Fruit fly (Drosophila melanogaster) whole organism, embryonic: Measurements from ENCODE around the gene CG17801.
A peak's percentile ranks its signal among the peaks of the same experiment; 100 is the strongest.

Experiments used
- B-H1 ChIP-seq: fragments of 200-800 bp; sonication (Bioruptor generic); IDR thresholded peaks from 3 replicates; pipeline ENCODE4 v1.3.6; 2022; ENCODE audit warnings: missing biosample characterization, missing genetic modification characterization
- CG10267 ChIP-seq: fragments of 200-800 bp; sonication (Bioruptor generic); optimal IDR thresholded peaks from 2 replicates; lab custom pipeline; 2018; ENCODE audit warnings: missing biosample characterization, mild to moderate bottlenecking, missing genetic modification characterization, moderate library complexity
- CG11093 ChIP-seq: fragments of 200-800 bp; sonication (Bioruptor generic); IDR thresholded peaks from 3 replicates; pipeline ENCODE4 v1.3.6; 2022; ENCODE audit warnings: missing biosample characterization, missing genetic modification characterization
- CG15073 ChIP-seq: fragments of 200-800 bp; sonication (Bioruptor generic); optimal IDR thresholded peaks from 2 replicates; lab custom pipeline; 2016; ENCODE audit warnings: missing biosample characterization, missing genetic modification characterization
- CG16813 ChIP-seq: fragments of 200-800 bp; sonication (Bioruptor generic); IDR thresholded peaks from 3 replicates; pipeline ENCODE4 v1.3.6; 2022; ENCODE audit warnings: missing biosample characterization, missing genetic modification characterization; ENCODE audit not compliant: partially characterized antibody
- CG16863 ChIP-seq: fragments of 200-800 bp; sonication (Bioruptor generic); optimal IDR thresholded peaks from 3 replicates; lab custom pipeline; 2016; ENCODE audit warnings: missing biosample characterization, missing genetic modification characterization
- CG17385 ChIP-seq: fragments of 200-800 bp; sonication (Bioruptor generic); optimal IDR thresholded peaks from 3 replicates; lab custom pipeline; 2018; ENCODE audit warnings: missing biosample characterization, mild to moderate bottlenecking, missing genetic modification characterization
- CG17612 ChIP-seq: fragments of 200-800 bp; sonication (Bioruptor generic); IDR thresholded peaks from 2 replicates; pipeline ENCODE4 v1.3.6; 2022; ENCODE audit warnings: missing biosample characterization, missing genetic modification characterization
- CG2202 ChIP-seq: fragments of 200-800 bp; sonication (Bioruptor generic); optimal IDR thresholded peaks from 2 replicates; lab custom pipeline; 2018; ENCODE audit warnings: missing biosample characterization, mild to moderate bottlenecking, missing genetic modification characterization
- CG31441 ChIP-seq: fragments of 200-800 bp; sonication (Bioruptor generic); IDR thresholded peaks from 2 replicates; pipeline ENCODE4 v1.3.6; 2022; ENCODE audit warnings: missing biosample characterization, missing genetic modification characterization
- CG32767 ChIP-seq: fragments of 200-800 bp; sonication (Bioruptor generic); IDR thresholded peaks from 2 replicates; pipeline ENCODE4 v1.3.6; 2022; ENCODE audit warnings: missing biosample characterization, missing genetic modification characterization
- CG32772 ChIP-seq: fragments of 200-800 bp; sonication (Bioruptor generic); IDR thresholded peaks from 2 replicates; pipeline ENCODE4 v1.3.6; 2022; ENCODE audit warnings: missing biosample characterization, missing genetic modification characterization
- CG34376 ChIP-seq: fragments of 200-800 bp; sonication (Bioruptor generic); optimal IDR thresholded peaks from 2 replicates; lab custom pipeline; 2018; ENCODE audit warnings: missing biosample characterization, mild to moderate bottlenecking, missing genetic modification characterization
- CG4360 ChIP-seq: fragments of 200-800 bp; sonication (Bioruptor generic); IDR thresholded peaks from 2 replicates; pipeline ENCODE4 v1.3.6; 2022; ENCODE audit warnings: missing biosample characterization, missing genetic modification characterization
- CG4707 ChIP-seq: fragments of 200-800 bp; sonication (Bioruptor generic); optimal IDR thresholded peaks from 2 replicates; lab custom pipeline; 2018; ENCODE audit warnings: missing biosample characterization, mild to moderate bottlenecking, missing genetic modification characterization, moderate library complexity
- CG6175 ChIP-seq: fragments of 200-800 bp; sonication (Bioruptor generic); IDR thresholded peaks from 3 replicates; pipeline ENCODE4 v1.3.6; 2022; ENCODE audit warnings: missing biosample characterization, missing genetic modification characterization
- CG6654 ChIP-seq: fragments of 200-800 bp; sonication (Bioruptor generic); optimal IDR thresholded peaks from 2 replicates; lab custom pipeline; 2017; ENCODE audit warnings: missing biosample characterization, mild to moderate bottlenecking, missing genetic modification characterization
- CG6765 ChIP-seq: fragments of 200-800 bp; sonication (Bioruptor generic); optimal IDR thresholded peaks from 3 replicates; lab custom pipeline; 2017; ENCODE audit warnings: missing biosample characterization, mild to moderate bottlenecking, missing genetic modification characterization
- CG6791 ChIP-seq: fragments of 200-800 bp; sonication (Bioruptor generic); IDR thresholded peaks from 3 replicates; pipeline ENCODE4 v1.3.6; 2022; ENCODE audit warnings: missing biosample characterization, missing genetic modification characterization; ENCODE audit not compliant: partially characterized antibody
- CG9215 ChIP-seq: fragments of 200-800 bp; sonication (Bioruptor generic); IDR thresholded peaks from 2 replicates; pipeline ENCODE4 v1.3.6; 2022; ENCODE audit warnings: missing biosample characterization, missing genetic modification characterization
- CG9609 ChIP-seq: fragments of 200-800 bp; sonication (Bioruptor generic); optimal IDR thresholded peaks from 3 replicates; lab custom pipeline; 2016; ENCODE audit warnings: missing biosample characterization, missing genetic modification characterization
- Dref ChIP-seq: fragments of 200-800 bp; sonication (Bioruptor generic); IDR thresholded peaks from 2 replicates; pipeline ENCODE4 v1.3.6; 2022; ENCODE audit warnings: missing biosample characterization, missing genetic modification characterization
- E2f1 ChIP-seq: fragments of 200-800 bp; sonication (Bioruptor generic); IDR thresholded peaks from 2 replicates; pipeline ENCODE4 v1.3.6; 2022; ENCODE audit warnings: missing biosample characterization, missing genetic modification characterization
- Gug ChIP-seq: fragments of 200-800 bp; sonication (Bioruptor generic); IDR thresholded peaks from 4 replicates; pipeline ENCODE4 v1.3.6; 2022; ENCODE audit warnings: missing biosample characterization, missing genetic modification characterization
- HLH3B ChIP-seq: fragments of 200-800 bp; sonication (Bioruptor generic); IDR thresholded peaks from 2 replicates; pipeline ENCODE4 v1.3.6; 2022; ENCODE audit warnings: missing biosample characterization, missing genetic modification characterization
- Oaz ChIP-seq: fragments of 200-800 bp; sonication (Bioruptor generic); IDR thresholded peaks from 2 replicates; pipeline ENCODE4 v1.3.6; 2022; ENCODE audit warnings: missing biosample characterization, missing genetic modification characterization
- PHDP ChIP-seq: fragments of 200-800 bp; sonication (Bioruptor generic); optimal IDR thresholded peaks from 3 replicates; lab custom pipeline; 2018; ENCODE audit warnings: missing biosample characterization, mild to moderate bottlenecking, missing genetic modification characterization, moderate library complexity
- Poxn ChIP-seq: fragments of 200-800 bp; sonication (Bioruptor generic); IDR thresholded peaks from 2 replicates; pipeline ENCODE4 v1.3.6; 2022; ENCODE audit warnings: missing biosample characterization, missing genetic modification characterization
- Stat92E ChIP-seq, 3 experiments: fragments of >200 bp in 2 of 3; fragments of 200-800 bp in 1 of 3; sonication (Bioruptor generic) in 1 of 3; optimal IDR thresholded peaks; 2 replicates each; lab custom pipeline; 2017 to 2019; ENCODE audit warnings: missing biosample characterization in 3 of 3, missing genetic modification characterization in 3 of 3, mild to moderate bottlenecking in 1 of 3, moderate library complexity in 1 of 3
- Vsx1 ChIP-seq: fragments of 200-800 bp; sonication (Bioruptor generic); optimal IDR thresholded peaks from 2 replicates; lab custom pipeline; 2017; ENCODE audit warnings: missing biosample characterization, mild to moderate bottlenecking, missing genetic modification characterization, missing genetic modification reagents
- ac ChIP-seq: fragments of 200-800 bp; sonication (Bioruptor generic); optimal IDR thresholded peaks from 3 replicates; lab custom pipeline; 2017; ENCODE audit warnings: missing biosample characterization, mild to moderate bottlenecking, missing genetic modification characterization
- ash1 ChIP-seq: fragments of 200-800 bp; sonication (Bioruptor generic); optimal IDR thresholded peaks from 2 replicates; lab custom pipeline; 2018; ENCODE audit warnings: missing biosample characterization, mild to moderate bottlenecking, missing genetic modification characterization
- cas ChIP-seq: fragments of 200-800 bp; sonication (Bioruptor generic); IDR thresholded peaks from 2 replicates; pipeline ENCODE4 v1.3.6; 2022; ENCODE audit warnings: missing biosample characterization, missing genetic modification characterization
- crol ChIP-seq: fragments of 200-800 bp; sonication (Bioruptor generic); IDR thresholded peaks from 2 replicates; pipeline ENCODE4 v1.3.6; 2022; ENCODE audit warnings: missing biosample characterization, missing genetic modification characterization
- danr ChIP-seq: fragments of 200-800 bp; sonication (Bioruptor generic); IDR thresholded peaks from 2 replicates; pipeline ENCODE4 v1.3.6; 2022; ENCODE audit warnings: missing biosample characterization, missing genetic modification characterization
- dm ChIP-seq: fragments of 200-800 bp; sonication (Bioruptor generic); optimal IDR thresholded peaks from 3 replicates; lab custom pipeline; 2016; ENCODE audit warnings: missing biosample characterization, missing genetic modification characterization
- fd96Cb ChIP-seq: fragments of 200-800 bp; sonication (Bioruptor generic); optimal IDR thresholded peaks from 2 replicates; lab custom pipeline; 2018; ENCODE audit warnings: missing biosample characterization, mild to moderate bottlenecking, missing genetic modification characterization, moderate library complexity
- fru ChIP-seq: fragments of >200 bp; optimal IDR thresholded peaks from 2 replicates; lab custom pipeline; 2017
- insv ChIP-seq, 2 experiments: fragments of 200-800 bp; sonication (Bioruptor generic); optimal IDR thresholded peaks; 3 replicates each; lab custom pipeline; 2016 to 2018; ENCODE audit warnings: missing biosample characterization in 2 of 2, missing genetic modification characterization in 2 of 2
- kah ChIP-seq: fragments of 200-800 bp; sonication (Bioruptor generic); optimal IDR thresholded peaks from 2 replicates; lab custom pipeline; 2018; ENCODE audit warnings: missing biosample characterization, mild to moderate bottlenecking, missing genetic modification characterization
- lab ChIP-seq: fragments of 200-800 bp; sonication (Bioruptor generic); optimal IDR thresholded peaks from 3 replicates; lab custom pipeline; 2017; ENCODE audit warnings: missing biosample characterization, missing genetic modification characterization, mild to moderate bottlenecking, moderate library complexity, missing genetic modification reagents
- lilli ChIP-seq: fragments of 200-800 bp; sonication (Bioruptor generic); optimal IDR thresholded peaks from 3 replicates; lab custom pipeline; 2016; ENCODE audit warnings: missing biosample characterization, missing genetic modification characterization
- mam ChIP-seq: fragments of 200-800 bp; sonication (Bioruptor generic); optimal IDR thresholded peaks from 3 replicates; lab custom pipeline; 2016; ENCODE audit warnings: missing biosample characterization, missing genetic modification characterization
- odd ChIP-seq: fragments of 200-800 bp; sonication (Bioruptor generic); optimal IDR thresholded peaks from 2 replicates; lab custom pipeline; 2017; ENCODE audit warnings: missing biosample characterization, mild to moderate bottlenecking, missing genetic modification characterization
- pb ChIP-seq: fragments of 200-800 bp; sonication (Bioruptor generic); optimal IDR thresholded peaks from 3 replicates; lab custom pipeline; 2016; ENCODE audit warnings: missing biosample characterization, missing genetic modification characterization
- phol ChIP-seq: fragments of 200-800 bp; sonication (Bioruptor generic); optimal IDR thresholded peaks from 3 replicates; lab custom pipeline; 2018; ENCODE audit warnings: missing biosample characterization, mild to moderate bottlenecking, missing genetic modification characterization, moderate library complexity
- row ChIP-seq: fragments of 200-800 bp; sonication (Bioruptor generic); IDR thresholded peaks from 3 replicates; pipeline ENCODE4 v1.3.6; 2022; ENCODE audit warnings: missing biosample characterization, missing genetic modification characterization
- sens ChIP-seq: fragments of 200-800 bp; sonication (Bioruptor generic); peaks from one replicate; lab custom pipeline; 2016; ENCODE audit warnings: missing biosample characterization, missing genetic modification characterization
- tup ChIP-seq: fragments of 200-800 bp; sonication (Bioruptor generic); optimal IDR thresholded peaks from 2 replicates; lab custom pipeline; 2016; ENCODE audit warnings: missing biosample characterization, mild to moderate bottlenecking, missing genetic modification characterization, moderate library complexity
- twi ChIP-seq: fragments of 200-800 bp; optimal IDR thresholded peaks from 2 replicates; lab custom pipeline; 2019; ENCODE audit warnings: missing biosample characterization, mild to moderate bottlenecking, missing genetic modification characterization, moderate library complexity
- unc-4 ChIP-seq: fragments of 200-800 bp; sonication (Bioruptor generic); IDR thresholded peaks from 2 replicates; pipeline ENCODE4 v1.3.6; 2022; ENCODE audit warnings: missing biosample characterization, missing genetic modification characterization; ENCODE audit not compliant: partially characterized antibody

CG17801 gene

dm6 chr3R:17828653-17829052 is 21.8 kb upstream of the CG17801 start (continued):
- TF ChIP-seq CG32772 (GFP tag; lab: Robert Waterston, UW) (no peak), CG6175 (no peak), twi (tag; lab: Kevin White, UChicago) (peak; percentile 7), ash1 (GFP tag; lab: Kevin White, UChicago) (no peak), CG16863 (GFP tag; lab: Kevin White, UChicago) (no peak), phol (no peak), CG9609 (GFP tag; lab: Kevin White, UChicago) (no peak), odd (GFP tag; lab: Kevin White, UChicago) (peak; percentile 60), CG31441 (GFP tag; lab: Robert Waterston, UW) (peak; percentile 48), cas (no peak), tup (GFP tag; lab: Kevin White, UChicago) (no peak), Vsx1 (GFP tag; lab: Kevin White, UChicago) (peak; percentile 62), CG2202 (tag; lab: Kevin White, UChicago) (peak; percentile 73), CG4707 (GFP tag; lab: Kevin White, UChicago) (peak; percentile 50), CG11093 (GFP tag; lab: Robert Waterston, UW) (no peak), danr (GFP tag; lab: Robert Waterston, UW) (no peak), lab (GFP tag; lab: Kevin White, UChicago) (peak; percentile 32), CG6765 (GFP tag; lab: Kevin White, UChicago) (no peak), lilli (GFP tag; lab: Kevin White, UChicago) (no peak), ac (GFP tag; lab: Kevin White, UChicago) (no peak), PHDP (tag; lab: Kevin White, UChicago) (peak; percentile 50), fd96Cb (tag; lab: Kevin White, UChicago) (no peak)
- TF ChIP-seq, all 482 proteins: peak for 106

- TF ChIP-seq sens (GFP tag; lab: Kevin White, UChicago) = peak; percentile 10
- TF ChIP-seq row = no peak
- TF ChIP-seq unc-4 (GFP tag; lab: Robert Waterston, UW) = no peak
- TF ChIP-seq E2f1 (GFP tag; lab: Robert Waterston, UW) = no peak
- no peak for TF ChIP-seq Gug (GFP tag; lab: Robert Waterston, UW)
- no peak for TF ChIP-seq CG10267 (tag; lab: Kevin White, UChicago)
- TF ChIP-seq dm (GFP tag; lab: Kevin White, UChicago) = no peak
- peak; percentile 25; the same call in 1 of the 2 replicates for TF ChIP-seq CG9215
- no peak for TF ChIP-seq Poxn (GFP tag; lab: Robert Waterston, UW)
- no peak for TF ChIP-seq kah (GFP tag; lab: Kevin White, UChicago)
- no peak for TF ChIP-seq CG17612 (GFP tag; lab: Robert Waterston, UW)
- TF ChIP-seq HLH3B (GFP tag; lab: Robert Waterston, UW) = no peak
- TF ChIP-seq insv (GFP tag; optimal IDR thresholded peaks at IDR 0.05; lab: Kevin White, UChicago) = no peak
- no peak for TF ChIP-seq CG16813 (GFP tag; lab: Robert Waterston, UW)
- TF ChIP-seq CG4360 (GFP tag; lab: Robert Waterston, UW) = no peak
- 0 out of 3 replicates have a peak, but pooled peaks have one; percentile 11 for TF ChIP-seq CG6791 (GFP tag; lab: Robert Waterston, UW)
- TF ChIP-seq mam = no peak
- no peak for TF ChIP-seq CG17385 (GFP tag; lab: Kevin White, UChicago)
- TF ChIP-seq Oaz (GFP tag; lab: Robert Waterston, UW) = no peak
- TF ChIP-seq fru (lab: Kevin White, UChicago) = no peak
- no peak for TF ChIP-seq B-H1
- no peak for TF ChIP-seq Dref (GFP tag; lab: Robert Waterston, UW)
- no peak for TF ChIP-seq Stat92E (GFP tag; optimal IDR thresholded peaks at IDR 0.05; lab: Kevin White, UChicago)
- no peak for TF ChIP-seq CG6654 (GFP tag; lab: Kevin White, UChicago)
- no peak for TF ChIP-seq CG32767 (GFP tag; lab: Robert Waterston, UW)
- no peak for TF ChIP-seq CG34376
- no peak for TF ChIP-seq CG31441 (GFP tag; lab: Robert Waterston, UW)
- no peak for TF ChIP-seq pb (GFP tag; lab: Kevin White, UChicago)
- no peak for TF ChIP-seq CG15073 (GFP tag; lab: Kevin White, UChicago)
- TF ChIP-seq crol (GFP tag; lab: Robert Waterston, UW) = peak; percentile 71
These were observed 20.2 kb upstream of the CG17801 start for dm6 chr3R:17827038-17827616.
